Worm (Caenorhabditis elegans) whole organism, L4 larva: Measurements from ENCODE around the gene ifbp-1.
A peak's percentile ranks its signal among the peaks of the same experiment; 100 is the strongest.

Experiments used
- D1046.2 ChIP-seq: fragments of 200-800 bp; sonication (Bioruptor generic); IDR thresholded peaks from 2 replicates; pipeline ENCODE4 v1.3.6; 2022; ENCODE audit warnings: missing genetic modification characterization, missing compliant biosample characterization
- Y48G9A.11 ChIP-seq: fragments of 200-800 bp; sonication (Bioruptor generic); IDR thresholded peaks from 2 replicates; pipeline ENCODE4 v1.3.6; 2022; ENCODE audit warnings: missing genetic modification reagents, missing genetic modification characterization, missing compliant biosample characterization
- Y5F2A.4 ChIP-seq: fragments of 200-800 bp; sonication (Bioruptor generic); optimal IDR thresholded peaks from 2 replicates; lab custom pipeline; 2018; ENCODE audit warnings: mild to moderate bottlenecking, missing genetic modification characterization, missing compliant biosample characterization
- Y75B8A.6 ChIP-seq: fragments of 200-800 bp; sonication (Bioruptor generic); IDR thresholded peaks from 2 replicates; pipeline ENCODE4 v1.3.6; 2022; ENCODE audit warnings: missing genetic modification reagents, missing genetic modification characterization, missing compliant biosample characterization
- aha-1 ChIP-seq: fragments of 150-350 bp; peaks from one replicate; lab custom pipeline; 2014; ENCODE audit warnings: missing biosample characterization, missing genetic modification characterization
- aly-2 ChIP-seq: sonication (generic microtip); optimal IDR thresholded peaks from 2 replicates; lab custom pipeline; 2018; ENCODE audit warnings: missing biosample characterization, missing genetic modification characterization
- ceh-82 ChIP-seq: sonication (generic microtip); optimal IDR thresholded peaks from 2 replicates; lab custom pipeline; 2017; ENCODE audit warnings: missing biosample characterization, missing genetic modification characterization
- daf-19 ChIP-seq: fragments of 200-800 bp; sonication (Bioruptor generic); conservative IDR thresholded peaks from 2 replicates; pipeline ENCODE4 v1.3.6; 2022; ENCODE audit warnings: missing genetic modification characterization, missing compliant biosample characterization
- dmd-6 ChIP-seq: fragments of 200-800 bp; sonication (Bioruptor generic); IDR thresholded peaks from 2 replicates; pipeline ENCODE4 v1.3.6; 2022; ENCODE audit warnings: missing genetic modification reagents, missing genetic modification characterization, missing compliant biosample characterization
- duxl-1 ChIP-seq: sonication (generic microtip); optimal IDR thresholded peaks from 2 replicates; lab custom pipeline; 2016; ENCODE audit warnings: mild to moderate bottlenecking, missing genetic modification characterization, moderate library complexity, missing compliant biosample characterization; ENCODE audit not compliant: poor library complexity
- dve-1 ChIP-seq: sonication (generic microtip); optimal IDR thresholded peaks from 2 replicates; lab custom pipeline; 2017; ENCODE audit warnings: antibody characterized with exemption, mild to moderate bottlenecking, missing genetic modification characterization, missing compliant biosample characterization; ENCODE audit not compliant: insufficient read depth
- egl-43 ChIP-seq: fragments of 200-800 bp; sonication (Bioruptor generic); IDR thresholded peaks from 2 replicates; pipeline ENCODE4 v1.3.6; 2022; ENCODE audit warnings: missing genetic modification reagents, missing genetic modification characterization, missing compliant biosample characterization
- hlh-30 ChIP-seq: sonication (generic microtip); optimal IDR thresholded peaks from 2 replicates; lab custom pipeline; 2017; ENCODE audit warnings: antibody characterized with exemption, mild to moderate bottlenecking, missing genetic modification characterization, missing compliant biosample characterization; ENCODE audit not compliant: insufficient read depth
- lir-3 ChIP-seq: sonication (generic microtip); optimal IDR thresholded peaks from 2 replicates; lab custom pipeline; 2016; ENCODE audit warnings: mild to moderate bottlenecking, missing genetic modification characterization, missing compliant biosample characterization
- lsy-2 ChIP-seq, 2 experiments: fragments of 150-350 bp in 1 of 2; sonication (generic microtip) in 1 of 2; optimal IDR thresholded peaks; 2 replicates each; lab custom pipeline; 2014 to 2017; ENCODE audit warnings: missing biosample characterization in 2 of 2, missing genetic modification characterization in 2 of 2
- mxl-3 ChIP-seq: fragments of 200-800 bp; sonication (Bioruptor generic); optimal IDR thresholded peaks from 2 replicates; lab custom pipeline; 2018; ENCODE audit warnings: mild to moderate bottlenecking, missing genetic modification characterization, missing compliant biosample characterization
- nhr-237 ChIP-seq: sonication (generic microtip); optimal IDR thresholded peaks from 2 replicates; lab custom pipeline; 2017; ENCODE audit warnings: missing biosample characterization, missing genetic modification characterization
- nhr-25 ChIP-seq: sonication (generic microtip); optimal IDR thresholded peaks from 2 replicates; lab custom pipeline; 2017; ENCODE audit warnings: missing genetic modification characterization, mild to moderate bottlenecking, missing compliant biosample characterization, antibody characterized with exemption, moderate library complexity, borderline replicate concordance; ENCODE audit not compliant: insufficient read depth
- nhr-28 ChIP-seq: fragments of 150-350 bp; optimal IDR thresholded peaks from 2 replicates; lab custom pipeline; 2014; ENCODE audit warnings: missing biosample characterization, missing genetic modification characterization
- nhr-41 ChIP-seq: fragments of 200-800 bp; sonication (Bioruptor generic); IDR thresholded peaks from 2 replicates; pipeline ENCODE4 v1.3.6; 2022; ENCODE audit warnings: missing genetic modification reagents, missing genetic modification characterization, missing compliant biosample characterization
- nhr-48 ChIP-seq: sonication (generic microtip); optimal IDR thresholded peaks from 2 replicates; lab custom pipeline; 2016; ENCODE audit warnings: mild to moderate bottlenecking, missing genetic modification characterization, missing compliant biosample characterization
- pha-4 ChIP-seq, 2 experiments: fragments of 150-350 bp in 1 of 2; fragments of 200-800 bp in 1 of 2; sonication (Bioruptor generic) in 1 of 2; IDR thresholded peaks in 1 of 2; optimal IDR thresholded peaks in 1 of 2; 2 replicates each; pipeline versions ENCODE4 v1.3.6 to Lab custom; 2014 to 2022; ENCODE audit warnings: missing genetic modification characterization in 2 of 2, missing genetic modification reagents in 2 of 2, missing biosample characterization in 1 of 2, missing compliant biosample characterization in 1 of 2
- php-3 ChIP-seq: fragments of 200-800 bp; sonication (Bioruptor generic); IDR thresholded peaks from 2 replicates; pipeline ENCODE4 v1.3.6; 2022; ENCODE audit warnings: missing genetic modification reagents, missing genetic modification characterization, missing compliant biosample characterization
- pqm-1 ChIP-seq: sonication (generic microtip); optimal IDR thresholded peaks from 2 replicates; lab custom pipeline; 2017; ENCODE audit warnings: missing biosample characterization, missing genetic modification characterization
- sdz-12 ChIP-seq: fragments of 200-800 bp; sonication (Bioruptor generic); optimal IDR thresholded peaks from 2 replicates; lab custom pipeline; 2018; ENCODE audit warnings: mild to moderate bottlenecking, missing genetic modification characterization, missing compliant biosample characterization
- set-16 ChIP-seq: fragments of 200-800 bp; sonication (Bioruptor generic); IDR thresholded peaks from 2 replicates; pipeline ENCODE4 v1.3.6; 2022; ENCODE audit warnings: missing genetic modification reagents, missing genetic modification characterization, missing compliant biosample characterization
- skn-1 ChIP-seq: fragments of 150-350 bp; optimal IDR thresholded peaks from 2 replicates; lab custom pipeline; 2014; ENCODE audit warnings: missing biosample characterization, missing genetic modification characterization
- unc-62 ChIP-seq, 3 experiments: fragments of 150-350 bp in 1 of 3; sonication (generic microtip); optimal IDR thresholded peaks in 2 of 3; peaks in 1 of 3; 1 replicate in 1 of 3; 2 replicates in 2 of 3; lab custom pipeline; 2014 to 2017; ENCODE audit warnings: missing biosample characterization in 3 of 3, missing genetic modification characterization in 3 of 3, missing genetic modification reagents in 3 of 3, missing genotype in 1 of 3
- vab-7 ChIP-seq: fragments of 200-800 bp; sonication (Bioruptor generic); IDR thresholded peaks from 2 replicates; pipeline ENCODE4 v1.3.6; 2022; ENCODE audit warnings: missing genetic modification reagents, missing genetic modification characterization, missing compliant biosample characterization
- ztf-7 ChIP-seq: fragments of 150-350 bp; optimal IDR thresholded peaks from 2 replicates; lab custom pipeline; 2014; ENCODE audit warnings: missing biosample characterization, missing genetic modification characterization

Gene ifbp-1

DNA sequence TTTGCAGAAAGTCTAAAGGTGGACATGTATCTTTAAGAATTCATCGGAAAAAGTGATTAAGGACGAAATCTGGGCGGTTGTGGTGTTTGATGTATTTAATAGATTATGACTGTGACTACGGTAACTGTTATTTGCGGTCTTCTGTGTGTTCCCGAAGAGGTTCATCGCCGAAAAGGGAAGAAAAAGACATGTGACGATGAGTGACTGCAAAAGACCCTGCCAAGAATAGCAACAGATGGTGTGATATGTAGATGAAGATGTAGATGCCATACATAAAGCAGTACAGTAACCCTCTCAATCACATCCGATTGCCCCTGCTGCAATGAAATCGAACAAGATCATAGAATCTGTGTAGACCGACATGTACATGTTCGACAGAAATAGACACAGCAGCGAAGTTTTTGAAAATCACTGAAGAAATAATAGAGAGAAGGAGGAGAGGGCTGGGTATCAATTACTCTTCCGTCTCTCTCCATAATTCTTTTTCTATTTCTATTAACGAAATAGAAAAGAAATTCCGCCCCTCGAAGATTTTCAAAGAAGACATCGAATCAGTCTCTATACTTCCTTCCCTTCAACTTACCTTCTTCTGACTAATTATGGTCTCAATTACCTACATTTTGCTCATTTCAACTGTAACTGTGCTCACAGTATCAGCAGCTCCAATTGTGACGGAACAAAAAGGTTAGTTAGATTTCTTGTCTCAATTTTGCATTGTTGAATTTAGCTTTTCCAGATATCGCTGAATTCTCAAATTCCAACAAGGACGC, 21.1 kb downstream of the ifbp-1 start, which contains the start of gene F32H5.3 (continued):
- TF ChIP-seq php-3 (GFP tag; lab: Robert Waterston, UW) (no peak), skn-1 (tag; lab: Kevin White, UChicago) (no peak), mxl-3 (GFP tag; lab: Kevin White, UChicago) (peak; percentile 35), unc-62 (GFP tag; optimal IDR thresholded peaks at IDR 0.05 in 1 of 2; lab: Kevin White, UChicago) (peak in 1 of 2 experiments; percentile 97), unc-62 (tag; optimal IDR thresholded peaks at IDR 0.05; lab: Kevin White, UChicago) (no peak), egl-43 (GFP tag; lab: Robert Waterston, UW) (no peak), sdz-12 (no peak)

DNA sequence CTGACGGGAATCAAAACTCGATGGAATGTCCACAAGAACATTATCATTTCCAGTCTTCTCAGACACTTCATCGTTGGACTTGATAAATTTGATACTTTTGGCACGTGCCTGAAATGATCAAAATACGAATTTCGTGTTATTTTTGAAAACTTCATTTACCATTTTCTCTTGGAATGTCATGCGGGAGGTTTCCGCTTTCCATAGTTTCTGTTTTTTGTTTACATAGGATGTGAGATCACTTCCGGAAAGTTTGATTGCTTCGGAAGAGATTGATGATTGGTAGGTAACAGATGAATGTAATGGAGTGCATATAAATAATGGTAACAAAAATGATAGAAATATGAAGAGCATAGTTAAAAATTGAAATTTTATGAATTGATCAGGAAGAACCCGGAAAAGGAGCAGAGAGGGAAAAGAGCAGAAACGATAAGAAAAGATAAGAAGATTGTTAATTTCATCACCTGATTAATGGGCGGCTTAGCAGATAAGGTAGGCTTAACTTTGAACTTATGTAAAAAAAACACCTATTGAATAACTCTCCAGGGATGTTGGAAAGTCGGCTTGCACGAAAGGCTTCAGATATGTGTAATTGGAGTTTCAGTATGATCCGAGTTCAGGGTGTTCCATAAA, 22.3 kb downstream of the ifbp-1 start, which contains the start of gene F32H5.1:
Gene F32H5.1 (minus strand): TSS at position 386 of the 630 bp plus-strand sequence.
- TF ChIP-seq php-3 (GFP tag; lab: Robert Waterston, UW) (no peak), aha-1 (peak; percentile 18), ztf-7 (peak; percentile 81), vab-7 (no peak), pqm-1 (tag; lab: Kevin White, UChicago) (peak; percentile 88), dmd-6 (GFP tag; lab: Robert Waterston, UW) (peak; percentile 67), lsy-2 (tag; optimal IDR thresholded peaks at IDR 0.05; lab: Kevin White, UChicago) (peak in 1 of 2 experiments; percentile 11), dve-1 (tag; lab: Kevin White, UChicago) (peak; percentile 31), nhr-28 (peak; percentile 42), set-16 (GFP tag; lab: Robert Waterston, UW) (no peak)

DNA sequence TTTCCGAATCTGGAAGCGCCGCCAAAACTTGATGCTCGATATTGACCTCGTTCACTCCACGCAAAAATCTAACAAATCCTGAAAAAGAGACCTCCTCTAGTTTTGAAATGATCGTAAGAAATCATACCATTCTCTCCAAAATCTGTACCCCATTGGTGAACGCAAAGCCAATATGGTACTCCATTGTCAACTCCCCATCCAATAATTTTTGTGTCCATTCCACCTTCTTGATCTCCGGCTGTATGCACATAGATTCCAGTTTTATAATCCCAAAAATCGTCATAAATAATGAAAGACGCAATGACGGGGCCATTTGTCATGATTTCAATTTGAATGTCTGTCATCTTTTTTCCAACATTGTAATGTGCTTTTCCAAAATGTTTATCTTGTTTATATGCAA, 23.9 kb downstream of the ifbp-1 start:
- TF ChIP-seq duxl-1 (tag; lab: Kevin White, UChicago) = no peak
- peak in 1 of 2 experiments; percentile 82 for TF ChIP-seq unc-62 (GFP tag; optimal IDR thresholded peaks at IDR 0.05 in 1 of 2; lab: Kevin White, UChicago)
- TF ChIP-seq unc-62 (tag; optimal IDR thresholded peaks at IDR 0.05; lab: Kevin White, UChicago) = no peak

DNA sequence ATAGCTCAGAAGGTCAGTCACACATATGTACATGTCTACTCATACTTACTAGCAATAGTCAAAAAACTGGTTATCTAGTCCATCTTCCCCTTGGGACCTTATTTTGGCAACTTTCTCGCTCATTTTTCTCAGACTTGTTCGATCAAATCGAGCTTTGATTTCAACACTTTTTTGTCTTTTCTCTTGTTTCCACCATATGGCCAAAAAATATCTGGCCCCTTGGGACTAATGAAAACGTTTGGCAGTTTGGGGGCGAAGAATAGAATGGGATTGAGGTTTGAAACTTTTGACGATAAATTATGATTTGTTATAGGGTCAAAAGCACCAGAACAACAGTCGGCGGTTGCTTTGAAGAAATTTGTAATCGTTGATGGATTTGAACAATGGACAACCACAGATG, 27.6 kb downstream of the ifbp-1 start:
- TF ChIP-seq Y5F2A.4 (GFP tag; lab: Kevin White, UChicago) = no peak
- TF ChIP-seq set-16 (GFP tag; lab: Robert Waterston, UW) = no peak
- no peak for TF ChIP-seq lir-3 (tag; lab: Kevin White, UChicago)
- no peak for TF ChIP-seq aha-1
- TF ChIP-seq pha-4 (GFP tag; IDR thresholded peaks at IDR 0.05; lab: Robert Waterston, UW) = no peak
- no peak for TF ChIP-seq pha-4 (tag; optimal IDR thresholded peaks at IDR 0.05; lab: Kevin White, UChicago)
- TF ChIP-seq nhr-48 (tag; lab: Kevin White, UChicago) = no peak
- no peak for TF ChIP-seq D1046.2
- no peak for TF ChIP-seq nhr-41 (GFP tag; lab: Robert Waterston, UW)
- no peak for TF ChIP-seq Y75B8A.6 (GFP tag; lab: Robert Waterston, UW)
- TF ChIP-seq unc-62 (GFP tag; optimal IDR thresholded peaks at IDR 0.05 in 1 of 2; lab: Kevin White, UChicago) = peak in 1 of 2 experiments; percentile 67
- no peak for TF ChIP-seq unc-62 (tag; optimal IDR thresholded peaks at IDR 0.05; lab: Kevin White, UChicago)
- TF ChIP-seq aly-2 (tag; lab: Kevin White, UChicago) = no peak
- TF ChIP-seq daf-19 (GFP tag; lab: Robert Waterston, UW) = no peak
- peak in 1 of 2 experiments; percentile 19 for TF ChIP-seq lsy-2 (tag; optimal IDR thresholded peaks at IDR 0.05; lab: Kevin White, UChicago)
- no peak for TF ChIP-seq nhr-237 (tag; lab: Kevin White, UChicago)
- TF ChIP-seq nhr-25 (tag; lab: Kevin White, UChicago) = no peak
- no peak for TF ChIP-seq hlh-30
- no peak for TF ChIP-seq ceh-82
- no peak for TF ChIP-seq Y48G9A.11 (GFP tag; lab: Robert Waterston, UW)
- TF ChIP-seq, all 104 proteins: peak for 2
